Worm (Caenorhabditis elegans) whole organism, L3 larva: ENCODE data around the gene mrps-22.

Experiments
- ZK546.5 ChIP-seq: sonication (generic microtip); optimal IDR thresholded peaks from 2 replicates; lab custom pipeline; 2017; ENCODE audit warnings: missing biosample characterization, missing genetic modification characterization
- ceh-16 ChIP-seq: sonication (generic microtip); optimal IDR thresholded peaks from 2 replicates; lab custom pipeline; 2017; ENCODE audit warnings: missing biosample characterization, missing genetic modification characterization
- egl-27 ChIP-seq: sonication (generic microtip); optimal IDR thresholded peaks from 4 replicates; lab custom pipeline; 2017; ENCODE audit warnings: missing biosample characterization, missing genetic modification reagents, missing genetic modification characterization
- hmg-11 ChIP-seq: sonication (generic microtip); optimal IDR thresholded peaks from 2 replicates; lab custom pipeline; 2016; ENCODE audit warnings: missing genetic modification characterization, missing compliant biosample characterization
- lsy-12 ChIP-seq: sonication (generic microtip); optimal IDR thresholded peaks from 2 replicates; lab custom pipeline; 2016; ENCODE audit warnings: mild to moderate bottlenecking, missing genetic modification characterization, missing compliant biosample characterization
- mml-1 ChIP-seq: fragments of 150-350 bp; sonication (generic microtip); optimal IDR thresholded peaks from 3 replicates; lab custom pipeline; 2014; ENCODE audit warnings: missing biosample characterization, missing genetic modification characterization
- nfya-1 ChIP-seq: sonication (generic microtip); optimal IDR thresholded peaks from 2 replicates; lab custom pipeline; 2017; ENCODE audit warnings: missing genetic modification characterization, mild to moderate bottlenecking, missing compliant biosample characterization, antibody characterized with exemption, moderate library complexity; ENCODE audit not compliant: insufficient read depth
- nhr-12 ChIP-seq: fragments of 150-350 bp; optimal IDR thresholded peaks from 2 replicates; lab custom pipeline; 2014; ENCODE audit warnings: missing biosample characterization, missing genetic modification characterization
- nhr-76 ChIP-seq: fragments of 150-350 bp; sonication (generic microtip); optimal IDR thresholded peaks from 5 replicates; lab custom pipeline; 2014; ENCODE audit warnings: missing biosample characterization, missing genetic modification characterization
- snpc-4 ChIP-seq: fragments of 150-350 bp; optimal IDR thresholded peaks from 2 replicates; lab custom pipeline; 2014; ENCODE audit warnings: missing biosample characterization, missing genetic modification characterization
- unc-62 ChIP-seq: fragments of 150-350 bp; sonication (generic microtip); optimal IDR thresholded peaks from 4 replicates; lab custom pipeline; 2014; ENCODE audit warnings: missing biosample characterization, missing genetic modification reagents, missing genetic modification characterization
- ztf-11 ChIP-seq: fragments of 150-350 bp; optimal IDR thresholded peaks from 2 replicates; lab custom pipeline; 2014; ENCODE audit warnings: missing biosample characterization, missing genetic modification characterization

ce11 chrII:10566458-10566857 lies 16.0 kb upstream of the mrps-22 start:
- no peak for TF ChIP-seq ceh-16 (tag; lab: Kevin White, UChicago)
- TF ChIP-seq hmg-11 (tag; lab: Kevin White, UChicago): no peak
- no peak for TF ChIP-seq ztf-11 (tag; lab: Kevin White, UChicago)
- no peak for TF ChIP-seq snpc-4 (tag; lab: Kevin White, UChicago)
- no peak for TF ChIP-seq egl-27 (tag; lab: Kevin White, UChicago)
- no peak for TF ChIP-seq nhr-76 (tag; lab: Kevin White, UChicago)
- TF ChIP-seq ZK546.5: no peak
- TF ChIP-seq nhr-12 (tag; lab: Kevin White, UChicago): no peak
- no peak for TF ChIP-seq unc-62 (GFP tag; lab: Kevin White, UChicago)
- TF ChIP-seq nfya-1 (tag; lab: Kevin White, UChicago): no peak
- no peak for TF ChIP-seq mml-1 (tag; lab: Kevin White, UChicago)
- TF ChIP-seq lsy-12 (tag; lab: Kevin White, UChicago): no peak
